Fruit fly (Drosophila melanogaster): ENCODE measurements around the gene mRpL38.

Gene mRpL38

DNA sequence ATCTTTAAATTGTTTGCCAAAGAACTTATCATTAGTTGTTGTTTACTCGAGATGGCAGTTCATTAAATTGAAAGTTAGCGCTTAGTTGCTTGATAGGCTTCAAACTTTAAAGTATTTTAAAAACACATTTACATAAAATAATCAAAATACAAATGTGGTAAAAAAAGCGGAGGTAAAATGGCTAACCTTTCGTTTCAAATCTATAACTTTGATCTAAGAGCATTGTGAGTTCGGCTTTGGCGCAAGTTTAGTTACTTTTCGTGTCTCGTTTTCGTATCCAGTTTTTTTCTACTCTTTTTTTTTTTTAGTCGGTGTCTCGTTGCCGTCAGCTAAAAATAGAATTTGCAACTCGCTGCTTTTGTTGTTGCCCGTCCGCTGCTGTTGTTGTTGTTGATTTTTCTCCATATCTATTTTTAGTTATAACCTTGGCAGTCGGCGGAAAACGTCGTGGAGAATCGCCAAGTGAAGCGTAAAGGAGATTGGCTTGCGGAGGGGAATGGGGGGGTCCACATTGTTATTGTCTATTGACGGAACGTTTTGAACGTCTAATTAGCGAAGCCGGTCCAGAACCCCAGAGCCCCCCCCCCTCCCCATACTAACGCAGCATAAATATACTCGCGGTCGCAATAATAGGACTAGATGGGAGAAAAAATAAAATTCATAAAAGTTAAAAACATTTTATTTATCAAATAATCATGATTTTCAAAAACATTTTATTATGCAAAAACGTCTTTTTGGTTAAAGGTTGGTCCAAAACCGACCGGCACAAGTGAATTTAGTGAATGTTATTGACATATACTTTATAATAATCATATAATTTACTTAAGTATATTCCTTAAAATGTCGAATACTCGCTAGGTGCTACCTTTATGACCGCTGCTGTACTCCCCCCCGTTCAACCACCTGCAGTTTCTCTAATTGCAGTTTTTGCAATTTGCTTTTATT lies 11.3 kb upstream of the mRpL38 start (continued):
- TF ChIP-seq CG6765 (GFP tag; optimal IDR thresholded peaks at IDR 0.05) (peak; percentile 50), CG13775 (GFP tag; optimal IDR thresholded peaks at IDR 0.05) (peak; percentile 49), seq (GFP tag; IDR thresholded peaks at IDR 0.05) (peak; percentile 45; the same call in 1 of the 2 replicates), CG15269 (tag; optimal IDR thresholded peaks at IDR 0.05) (peak; percentile 62), CG1024 (GFP tag; IDR thresholded peaks at IDR 0.05) (no peak), chm (GFP tag; IDR thresholded peaks at IDR 0.05) (no peak), z (GFP tag; IDR thresholded peaks at IDR 0.05) (no peak), CG17829 (tag; optimal IDR thresholded peaks at IDR 0.05) (peak; percentile 17), croc (GFP tag; conservative IDR thresholded peaks at IDR 0.05) (no peak), Poxn (GFP tag; IDR thresholded peaks at IDR 0.05) (no peak), br (optimal IDR thresholded peaks at IDR 0.05) (no peak), CG7987 (GFP tag; optimal IDR thresholded peaks at IDR 0.05) (no peak), disco-r (GFP tag; optimal IDR thresholded peaks at IDR 0.05) (no peak), CG13296 (GFP tag; optimal IDR thresholded peaks at IDR 0.05) (peak; percentile 19), pfk (GFP tag; optimal IDR thresholded peaks at IDR 0.05) (no peak), CG6175 (GFP tag; IDR thresholded peaks at IDR 0.05) (no peak), Scr (GFP tag; IDR thresholded peaks at IDR 0.05; ENCODE audit: partially characterized antibody) (no peak), sr (GFP tag; IDR thresholded peaks at IDR 0.05) (no peak), Mrtf (GFP tag; IDR thresholded peaks at IDR 0.05) (0 out of 3 replicates have a peak, but pooled peaks have one; percentile 26), ash1 (GFP tag; optimal IDR thresholded peaks at IDR 0.05) (no peak), CG3281 (GFP tag; optimal IDR thresholded peaks at IDR 0.05) (peak; percentile 80), CG6683 (GFP tag; optimal IDR thresholded peaks at IDR 0.05) (peak; percentile 18), ttk (GFP tag; IDR thresholded peaks at IDR 0.05) (no peak), fd96Cb (tag; optimal IDR thresholded peaks at IDR 0.05) (peak; percentile 46), CG34224 (GFP tag; IDR thresholded peaks at IDR 0.05; ENCODE audit: partially characterized antibody) (no peak), tio (GFP tag; optimal IDR thresholded peaks at IDR 0.05) (peak; percentile 19), Doc3 (GFP tag; IDR thresholded peaks at IDR 0.05; ENCODE audit: partially characterized antibody) (no peak), CG1602 (GFP tag; optimal IDR thresholded peaks at IDR 0.05) (no peak), rib (GFP tag; IDR thresholded peaks at IDR 0.05) (no peak), Opbp (GFP tag; IDR thresholded peaks at IDR 0.05; ENCODE audit: partially characterized antibody) (no peak), kni (GFP tag; optimal IDR thresholded peaks at IDR 0.05) (no peak), hth (optimal IDR thresholded peaks at IDR 0.05) (no peak), CG3995 (GFP tag; optimal IDR thresholded peaks at IDR 0.05) (no peak), CG4820 (GFP tag; optimal IDR thresholded peaks at IDR 0.05) (no peak), CG2712 (tag; optimal IDR thresholded peaks at IDR 0.05) (peak; percentile 47), Ptx1 (GFP tag; IDR thresholded peaks at IDR 0.05) (peak; percentile 48; the same call in 1 of the 2 replicates), CG12769 (tag; optimal IDR thresholded peaks at IDR 0.05) (no peak), CG11456 (GFP tag; IDR thresholded peaks at IDR 0.05) (no peak), ewg (GFP tag; optimal IDR thresholded peaks at IDR 0.05) (peak; percentile 14), Vsx1 (GFP tag; optimal IDR thresholded peaks at IDR 0.05) (peak; percentile 21), CG2889 (GFP tag; IDR thresholded peaks at IDR 0.05) (no peak), CG17612 (GFP tag; IDR thresholded peaks at IDR 0.05) (no peak), CG15479 (GFP tag; optimal IDR thresholded peaks at IDR 0.05) (no peak), caup (GFP tag; optimal IDR thresholded peaks at IDR 0.05; ENCODE audit: severe bottlenecking) (peak; percentile 66), ase (GFP tag; IDR thresholded peaks at IDR 0.05) (no peak), B-H1 (GFP tag; IDR thresholded peaks at IDR 0.05) (peak; percentile 11; the same call in 1 of the 3 replicates), CkIIα-i1 (GFP tag; IDR thresholded peaks at IDR 0.05) (no peak), zen (tag; optimal IDR thresholded peaks at IDR 0.05) (peak; percentile 5), Sry-δ (GFP tag; optimal IDR thresholded peaks at IDR 0.05) (no peak)

All from whole organism, embryonic.